Fruit fly (Drosophila melanogaster): Measurements from ENCODE around the gene Cpr65Ax1.

Cpr65Ax1 gene

dm6 chr3L:6173826-6174255 lies 26.1 kb upstream of the Cpr65Ax1 start, which contains the start of the genes fmt and CG7376 (continued):
- TF ChIP-seq CG14965 (GFP tag; optimal IDR thresholded peaks at IDR 0.05; ENCODE audit: borderline replicate concordance): no peak
- TF ChIP-seq al (GFP tag; IDR thresholded peaks at IDR 0.05): no peak
- TF ChIP-seq CG8478 (optimal IDR thresholded peaks at IDR 0.05): no peak
- TF ChIP-seq Xbp1 (GFP tag; optimal IDR thresholded peaks at IDR 0.05): peak; percentile 51
- no peak for TF ChIP-seq CG6175 (GFP tag; IDR thresholded peaks at IDR 0.05)
- no peak for TF ChIP-seq nau (GFP tag; optimal IDR thresholded peaks at IDR 0.05)
- no peak for TF ChIP-seq disco-r (GFP tag; optimal IDR thresholded peaks at IDR 0.05)
- TF ChIP-seq ssp (GFP tag; IDR thresholded peaks at IDR 0.05): peak; percentile 93
- no peak for TF ChIP-seq Spps (tag; optimal IDR thresholded peaks at IDR 0.05)
- TF ChIP-seq rib (GFP tag; IDR thresholded peaks at IDR 0.05): no peak
- peak; percentile 56; the same call in 1 of the 2 replicates for TF ChIP-seq unc-4 (GFP tag; IDR thresholded peaks at IDR 0.05; ENCODE audit: partially characterized antibody)
- no peak for TF ChIP-seq CG33557 (GFP tag; optimal IDR thresholded peaks at IDR 0.05)
- TF ChIP-seq mld (GFP tag; IDR thresholded peaks at IDR 0.05; ENCODE audit: partially characterized antibody): peak; percentile 61; the same call in 2 of the 3 replicates
- no peak for TF ChIP-seq Fer3 (tag; optimal IDR thresholded peaks at IDR 0.05)
- no peak for TF ChIP-seq CG5180 (GFP tag; optimal IDR thresholded peaks at IDR 0.05)
- peak; percentile 93 for TF ChIP-seq CG7357 (GFP tag; IDR thresholded peaks at IDR 0.05)
- TF ChIP-seq Jarid2 (GFP tag; optimal IDR thresholded peaks at IDR 0.05): no peak
- TF ChIP-seq Tbp (GFP tag; optimal IDR thresholded peaks at IDR 0.05): no peak
- peak; percentile 75; the same call in 2 of the 4 replicates for TF ChIP-seq chinmo (GFP tag; IDR thresholded peaks at IDR 0.05; ENCODE audit: partially characterized antibody)
- no peak for TF ChIP-seq dati (GFP tag; IDR thresholded peaks at IDR 0.05)
- peak; percentile 68 for TF ChIP-seq phol (tag; optimal IDR thresholded peaks at IDR 0.05)
- TF ChIP-seq zf30C (GFP tag; optimal IDR thresholded peaks at IDR 0.05): no peak
- TF ChIP-seq tx (GFP tag; optimal IDR thresholded peaks at IDR 0.05): no peak
- TF ChIP-seq Aef1 (GFP tag; IDR thresholded peaks at IDR 0.05): no peak
- no peak for TF ChIP-seq CG6272 (GFP tag; IDR thresholded peaks at IDR 0.05)
- TF ChIP-seq shn (GFP tag; optimal IDR thresholded peaks at IDR 0.05): no peak
- TF ChIP-seq jumu (GFP tag; optimal IDR thresholded peaks at IDR 0.05): no peak
- peak; percentile 90 for TF ChIP-seq nerfin-2 (GFP tag; IDR thresholded peaks at IDR 0.05; ENCODE audit: partially characterized antibody)
- no peak for TF ChIP-seq CG11456 (GFP tag; IDR thresholded peaks at IDR 0.05)
- TF ChIP-seq pros (GFP tag; optimal IDR thresholded peaks at IDR 0.05): no peak
- no peak for TF ChIP-seq Atf-2 (GFP tag; optimal IDR thresholded peaks at IDR 0.05)
- TF ChIP-seq CG7786 (GFP tag; optimal IDR thresholded peaks at IDR 0.05): no peak
- TF ChIP-seq CG2116 (GFP tag; optimal IDR thresholded peaks at IDR 0.05): peak; percentile 93
- no peak for TF ChIP-seq Med (GFP tag)
- peak; percentile 56 for TF ChIP-seq CG17802 (tag; optimal IDR thresholded peaks at IDR 0.05)
- TF ChIP-seq insv (GFP tag; optimal IDR thresholded peaks at IDR 0.05): no peak
- TF ChIP-seq Nf-YA (GFP tag; IDR thresholded peaks at IDR 0.05): no peak
- TF ChIP-seq BEAF-32 (GFP tag; optimal IDR thresholded peaks at IDR 0.05): peak; percentile 63
- TF ChIP-seq CG10959 (GFP tag; IDR thresholded peaks at IDR 0.05): no peak
- no peak for TF ChIP-seq CG4404 (GFP tag; IDR thresholded peaks at IDR 0.05)
- peak; percentile 30 for TF ChIP-seq CG10979 (tag; optimal IDR thresholded peaks at IDR 0.05)
- no peak for TF ChIP-seq pb (GFP tag; optimal IDR thresholded peaks at IDR 0.05)
- TF ChIP-seq Fer1 (GFP tag; optimal IDR thresholded peaks at IDR 0.05): no peak
- peak; percentile 63 for TF ChIP-seq amos (GFP tag; IDR thresholded peaks at IDR 0.05; ENCODE audit: partially characterized antibody)
- TF ChIP-seq lbe (GFP tag; optimal IDR thresholded peaks at IDR 0.05): no peak
- no peak for TF ChIP-seq CG1233 (GFP tag; optimal IDR thresholded peaks at IDR 0.05)
- peak; percentile 88 for TF ChIP-seq Dref (GFP tag; IDR thresholded peaks at IDR 0.05)
- peak; percentile 43 for TF ChIP-seq pzg (GFP tag; optimal IDR thresholded peaks at IDR 0.05)
- no peak for TF ChIP-seq CG17912 (GFP tag; optimal IDR thresholded peaks at IDR 0.05)
- no peak for TF ChIP-seq Kr (GFP tag; optimal IDR thresholded peaks at IDR 0.05)
- peak; percentile 4 for TF ChIP-seq CG9437 (GFP tag; optimal IDR thresholded peaks at IDR 0.05)
